Worm (Caenorhabditis elegans) whole organism, L4/young adult: ENCODE measurements around the gene F54F12.1.

Source experiments
- W03F9.2 ChIP-seq: fragments of 150-350 bp; optimal IDR thresholded peaks from 2 replicates; lab custom pipeline; 2014; ENCODE audit warnings: missing biosample characterization, missing genetic modification characterization
- him-1 ChIP-seq: sonication (generic microtip); optimal IDR thresholded peaks from 2 replicates; lab custom pipeline; 2016; ENCODE audit warnings: missing genotype, missing genetic modification reagents, missing genetic modification characterization, missing compliant biosample characterization

ce11 chrIII:13103980-13104379, 48.7 kb upstream of the F54F12.1 start:
- TF ChIP-seq him-1 (tag; lab: Kevin White, UChicago) (no peak), W03F9.2 (no peak)
